Fruit fly (Drosophila melanogaster) S2 (cell line): ENCODE results near the gene Unc-76.

Experiments
- CG8478 ChIP-seq: fragments of >200 bp; optimal IDR thresholded peaks from 2 replicates; lab custom pipeline; 2018
- CTCF ChIP-seq, 2 experiments: fragments of >200 bp; optimal IDR thresholded peaks; 2 replicates each; lab custom pipeline; 2018

DNA sequence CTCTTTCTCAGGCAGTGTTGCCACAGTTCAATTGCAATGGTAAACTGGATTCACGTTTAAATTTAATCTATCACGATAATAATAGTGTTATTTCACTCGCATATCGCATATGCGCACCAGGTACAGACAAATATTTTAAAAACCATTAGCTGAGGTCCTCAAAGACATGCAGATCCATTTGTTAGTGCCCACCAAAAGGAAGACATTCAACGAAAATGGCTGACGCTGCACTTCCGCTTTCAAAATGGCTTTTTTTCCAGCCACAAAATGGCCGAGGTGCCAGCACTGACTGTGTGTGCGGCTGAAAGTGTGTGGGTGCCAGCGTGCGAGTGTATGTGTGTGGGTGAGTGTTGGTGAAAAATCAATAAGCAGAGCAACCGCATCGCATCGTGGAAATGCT, 19.3 kb upstream of the Unc-76 start:
- TF ChIP-seq CTCF (optimal IDR thresholded peaks at IDR 0.05; lab: Kevin White, UChicago) = no peak
- TF ChIP-seq CG8478 (lab: Kevin White, UChicago) = no peak
